Worm (Caenorhabditis elegans) whole organism, young adult: ENCODE measurements around the gene Y51A2D.8.

Source experiments
- F39B2.1 ChIP-seq: fragments of 200-800 bp; sonication (Bioruptor generic); IDR thresholded peaks from 2 replicates; pipeline ENCODE4 v1.3.6; 2022; ENCODE audit warnings: missing genetic modification reagents, missing genetic modification characterization, missing compliant biosample characterization
- T26A5.8 ChIP-seq: sonication (generic microtip); optimal IDR thresholded peaks from 2 replicates; lab custom pipeline; 2016; ENCODE audit warnings: missing genetic modification characterization, missing compliant biosample characterization
- Y79H2A.3 ChIP-seq: fragments of 200-800 bp; sonication (Bioruptor generic); conservative IDR thresholded peaks from 2 replicates; pipeline ENCODE4 v1.3.6; 2022; ENCODE audit warnings: missing genetic modification reagents, missing genetic modification characterization, missing compliant biosample characterization
- ekl-4 ChIP-seq: fragments of 200-800 bp; sonication (Bioruptor generic); IDR thresholded peaks from 2 replicates; pipeline ENCODE4 v1.3.6; 2022; ENCODE audit warnings: missing genetic modification reagents, missing genetic modification characterization, missing compliant biosample characterization
- nfyb-1 ChIP-seq: fragments of 200-800 bp; sonication (Bioruptor generic); IDR thresholded peaks from 2 replicates; pipeline ENCODE4 v1.3.6; 2022; ENCODE audit warnings: missing genetic modification reagents, missing genetic modification characterization, missing compliant biosample characterization
- pha-4 ChIP-seq: fragments of 150-350 bp; sonication (generic microtip); optimal IDR thresholded peaks from 2 replicates; lab custom pipeline; 2014; ENCODE audit warnings: missing biosample characterization, missing genetic modification reagents, missing genetic modification characterization
- sea-2 ChIP-seq: fragments of 200-800 bp; sonication (Bioruptor generic); IDR thresholded peaks from 2 replicates; pipeline ENCODE4 v1.3.6; 2022; ENCODE audit warnings: missing genetic modification characterization, missing compliant biosample characterization
- xnd-1 ChIP-seq: sonication (generic microtip); optimal IDR thresholded peaks from 2 replicates; lab custom pipeline; 2016; ENCODE audit warnings: missing genotype, missing genetic modification reagents, missing genetic modification characterization, missing compliant biosample characterization
- ztf-26 ChIP-seq: sonication (generic microtip); optimal IDR thresholded peaks from 2 replicates; lab custom pipeline; 2017; ENCODE audit warnings: missing genetic modification characterization, missing compliant biosample characterization
- ztf-3 ChIP-seq: fragments of 200-800 bp; sonication (Bioruptor generic); optimal IDR thresholded peaks from 2 replicates; lab custom pipeline; 2018; ENCODE audit warnings: mild to moderate bottlenecking, missing genetic modification characterization, missing compliant biosample characterization

DNA sequence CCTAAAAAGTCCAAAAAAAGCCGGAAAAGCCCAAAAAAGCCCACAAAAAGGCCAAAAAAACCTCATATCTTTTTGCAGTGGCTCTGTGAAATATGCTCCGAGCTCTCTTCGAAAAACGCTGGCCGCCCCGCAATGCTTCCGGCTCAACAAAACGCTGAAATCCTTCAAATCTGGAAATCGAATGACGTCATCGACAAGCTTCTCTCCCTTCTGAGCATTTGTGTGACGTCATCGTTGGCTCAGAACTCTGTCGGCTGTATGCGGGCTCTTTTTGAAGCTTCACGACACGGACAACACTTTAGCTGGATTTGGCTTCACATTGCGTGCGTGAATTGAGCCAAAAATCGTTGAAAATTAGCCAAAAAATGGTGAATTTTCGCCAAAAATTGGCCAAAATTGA is 17.6 kb downstream of the Y51A2D.8 start:
- TF ChIP-seq pha-4 (no peak), Y79H2A.3 (no peak), nfyb-1 (no peak), F39B2.1 (GFP tag; lab: Robert Waterston, UW) (no peak), sea-2 (GFP tag; lab: Robert Waterston, UW) (no peak), xnd-1 (tag; lab: Kevin White, UChicago) (no peak), ztf-26 (tag; lab: Kevin White, UChicago) (no peak), ekl-4 (no peak), T26A5.8 (tag; lab: Kevin White, UChicago) (no peak), ztf-3 (GFP tag; lab: Kevin White, UChicago) (no peak)
